Worm (Caenorhabditis elegans): ENCODE data around the gene F08H9.2.

- TF ChIP-seq tbx-2 (tag; optimal IDR thresholded peaks at IDR 0.05) (peak; percentile 74), nhr-237 (tag; optimal IDR thresholded peaks at IDR 0.05) (no peak), ztf-11 (tag; optimal IDR thresholded peaks at IDR 0.05) (no peak), unc-62 (GFP tag; optimal IDR thresholded peaks at IDR 0.05) (no peak)
Observed at ce11 chrV:14414964-14415564, 45.4 kb upstream of the F08H9.2 start, which contains the start of the genes nxf-1 and C15H11.11.

Data from whole organism, L1 larva.